In genomic region chr3L:821951-822350, dm6 we compare ENCODE assay signal across 1 fruit fly cellular context.
TF ChIP-seq lines count a peak whose summit lies in the region.

No protein-coding gene starts in this region.

TF ChIP-seq in whole organism, embryonic, 481 proteins besides CTCF, POLR2A, EP300 and RAD21 (continued from another document and continues in another):
- TF ChIP-seq pum (GFP tag; optimal IDR thresholded peaks at IDR 0.05; lab: Kevin White, UChicago): no peak
- TF ChIP-seq CG16815 (GFP tag; optimal IDR thresholded peaks at IDR 0.05; lab: Kevin White, UChicago): peak; percentile 15
- TF ChIP-seq Sry-β (GFP tag; optimal IDR thresholded peaks at IDR 0.05; lab: Kevin White, UChicago): peak; percentile 20
- no peak for TF ChIP-seq CG16779 (GFP tag; IDR thresholded peaks at IDR 0.05; lab: Robert Waterston, UW)
- no peak for TF ChIP-seq CG3838 (GFP tag; optimal IDR thresholded peaks at IDR 0.05; lab: Kevin White, UChicago)
- TF ChIP-seq CG7928 (GFP tag; optimal IDR thresholded peaks at IDR 0.05; lab: Kevin White, UChicago): no peak
- peak; percentile 60 for TF ChIP-seq Spps (tag; optimal IDR thresholded peaks at IDR 0.05; lab: Kevin White, UChicago)
- peak; percentile 73 for TF ChIP-seq Aef1 (GFP tag; IDR thresholded peaks at IDR 0.05; lab: Robert Waterston, UW)
- peak; percentile 73 for TF ChIP-seq H15 (GFP tag; IDR thresholded peaks at IDR 0.05; lab: Robert Waterston, UW)
- peak; percentile 49 for TF ChIP-seq fd64A (GFP tag; optimal IDR thresholded peaks at IDR 0.05; lab: Kevin White, UChicago)
- no peak for TF ChIP-seq Lim3 (GFP tag; IDR thresholded peaks at IDR 0.05; lab: Robert Waterston, UW)
- peak; percentile 31 for TF ChIP-seq dmrt11E (tag; optimal IDR thresholded peaks at IDR 0.05; lab: Kevin White, UChicago)
- TF ChIP-seq CG6272 (GFP tag; IDR thresholded peaks at IDR 0.05; lab: Robert Waterston, UW): 0 out of 2 replicates have a peak, but pooled peaks have one; percentile 23
- TF ChIP-seq CG15601 (tag; optimal IDR thresholded peaks at IDR 0.05; lab: Kevin White, UChicago): peak; percentile 61
- peak; percentile 5 for TF ChIP-seq CG13123 (GFP tag; optimal IDR thresholded peaks at IDR 0.05; lab: Kevin White, UChicago)
- peak; percentile 43; the same call in 1 of the 2 replicates for TF ChIP-seq Atf6 (GFP tag; IDR thresholded peaks at IDR 0.05; lab: Robert Waterston, UW)
- TF ChIP-seq CG31365 (tag; optimal IDR thresholded peaks at IDR 0.05; lab: Kevin White, UChicago): peak; percentile 53
- peak; percentile 2 for TF ChIP-seq CG13775 (GFP tag; optimal IDR thresholded peaks at IDR 0.05; lab: Kevin White, UChicago)
- peak; percentile 84 for TF ChIP-seq tgo (GFP tag; IDR thresholded peaks at IDR 0.05; lab: Robert Waterston, UW)
- TF ChIP-seq dan (GFP tag; IDR thresholded peaks at IDR 0.05; lab: Robert Waterston, UW): peak; percentile 31; the same call in 1 of the 2 replicates
- peak; percentile 62 for TF ChIP-seq lov (optimal IDR thresholded peaks at IDR 0.05; lab: Kevin White, UChicago)
- TF ChIP-seq lov (GFP tag; IDR thresholded peaks at IDR 0.05; lab: Robert Waterston, UW): no peak
- peak; percentile 84 for TF ChIP-seq Sox100B (GFP tag; optimal IDR thresholded peaks at IDR 0.05; lab: Kevin White, UChicago)
- TF ChIP-seq ci (GFP tag; IDR thresholded peaks at IDR 0.05; lab: Robert Waterston, UW): peak; percentile 86
- TF ChIP-seq CG33557 (GFP tag; optimal IDR thresholded peaks at IDR 0.05; lab: Kevin White, UChicago): no peak
- TF ChIP-seq CG17385 (GFP tag; optimal IDR thresholded peaks at IDR 0.05; lab: Kevin White, UChicago): peak; percentile 55
- peak; percentile 79 for TF ChIP-seq CG7839 (tag; optimal IDR thresholded peaks at IDR 0.05; lab: Kevin White, UChicago)
- no peak for TF ChIP-seq Side (GFP tag; optimal IDR thresholded peaks at IDR 0.05; lab: Kevin White, UChicago)
- no peak for TF ChIP-seq Taf1 (GFP tag; IDR thresholded peaks at IDR 0.05; lab: Robert Waterston, UW)
- no peak for TF ChIP-seq CG6791 (GFP tag; IDR thresholded peaks at IDR 0.05; lab: Robert Waterston, UW; ENCODE audit: partially characterized antibody)
- no peak for TF ChIP-seq Sry-δ (GFP tag; optimal IDR thresholded peaks at IDR 0.05; lab: Kevin White, UChicago)
- TF ChIP-seq Atf-2 (GFP tag; optimal IDR thresholded peaks at IDR 0.05; lab: Kevin White, UChicago): no peak
- TF ChIP-seq CG1792 (GFP tag; optimal IDR thresholded peaks at IDR 0.05; lab: Kevin White, UChicago): no peak
- TF ChIP-seq CG8765 (GFP tag; IDR thresholded peaks at IDR 0.05; lab: Robert Waterston, UW): peak; percentile 15; the same call in 1 of the 2 replicates
- TF ChIP-seq ATbp (GFP tag; optimal IDR thresholded peaks at IDR 0.05; lab: Kevin White, UChicago): peak; percentile 79
- peak in 1 of 2 experiments; percentile 51 for TF ChIP-seq Pdp1 (GFP tag; optimal IDR thresholded peaks at IDR 0.05; lab: Kevin White, UChicago)
- no peak for TF ChIP-seq Mad (GFP tag; optimal IDR thresholded peaks at IDR 0.05; lab: Kevin White, UChicago)
- no peak for TF ChIP-seq CG3065 (GFP tag; optimal IDR thresholded peaks at IDR 0.05; lab: Kevin White, UChicago)
- TF ChIP-seq CG31224 (GFP tag; IDR thresholded peaks at IDR 0.05; lab: Robert Waterston, UW): peak; percentile 44; the same call in 1 of the 2 replicates
- peak; percentile 41 for TF ChIP-seq CG6654 (GFP tag; optimal IDR thresholded peaks at IDR 0.05; lab: Kevin White, UChicago)
- no peak for TF ChIP-seq hth (optimal IDR thresholded peaks at IDR 0.05; lab: Kevin White, UChicago)
- no peak for TF ChIP-seq cg (GFP tag; optimal IDR thresholded peaks at IDR 0.05; lab: Kevin White, UChicago)
- peak; percentile 30 for TF ChIP-seq CG8089 (GFP tag; optimal IDR thresholded peaks at IDR 0.05; lab: Kevin White, UChicago)
- peak; percentile 18 for TF ChIP-seq CrebB (tag; optimal IDR thresholded peaks at IDR 0.05; lab: Kevin White, UChicago)
- peak; percentile 72 for TF ChIP-seq CG7556 (GFP tag; optimal IDR thresholded peaks at IDR 0.05; lab: Kevin White, UChicago)
- TF ChIP-seq tna (GFP tag; IDR thresholded peaks at IDR 0.05; lab: Robert Waterston, UW; ENCODE audit: partially characterized antibody): no peak
- TF ChIP-seq CG6254 (GFP tag; optimal IDR thresholded peaks at IDR 0.05; lab: Kevin White, UChicago): peak; percentile 77
- TF ChIP-seq CG6765 (GFP tag; optimal IDR thresholded peaks at IDR 0.05; lab: Kevin White, UChicago): peak; percentile 41
- TF ChIP-seq BtbVII (GFP tag; optimal IDR thresholded peaks at IDR 0.05; lab: Kevin White, UChicago): peak; percentile 68
- TF ChIP-seq B-H1 (GFP tag; IDR thresholded peaks at IDR 0.05; lab: Robert Waterston, UW): peak; percentile 10; the same call in 1 of the 3 replicates
- TF ChIP-seq E2f1 (GFP tag; IDR thresholded peaks at IDR 0.05; lab: Robert Waterston, UW): peak; percentile 68
- TF ChIP-seq ash1 (GFP tag; optimal IDR thresholded peaks at IDR 0.05; lab: Kevin White, UChicago): no peak
- no peak for TF ChIP-seq ftz-f1 (GFP tag; optimal IDR thresholded peaks at IDR 0.05; lab: Kevin White, UChicago)
- TF ChIP-seq CG4404 (GFP tag; IDR thresholded peaks at IDR 0.05; lab: Robert Waterston, UW): peak; percentile 54
- TF ChIP-seq CG10959 (GFP tag; IDR thresholded peaks at IDR 0.05; lab: Robert Waterston, UW): peak; percentile 65; the same call in 1 of the 2 replicates
- peak; percentile 22; the same call in 1 of the 2 replicates for TF ChIP-seq bowl (GFP tag; IDR thresholded peaks at IDR 0.05; lab: Robert Waterston, UW)
- TF ChIP-seq CG9215 (GFP tag; IDR thresholded peaks at IDR 0.05; lab: Robert Waterston, UW): peak; percentile 48; the same call in 1 of the 2 replicates
- TF ChIP-seq CG7786 (GFP tag; optimal IDR thresholded peaks at IDR 0.05; lab: Kevin White, UChicago): no peak
- TF ChIP-seq CG10267 (tag; optimal IDR thresholded peaks at IDR 0.05; lab: Kevin White, UChicago): peak; percentile 59
- TF ChIP-seq Vsx1 (GFP tag; optimal IDR thresholded peaks at IDR 0.05; lab: Kevin White, UChicago): peak; percentile 60
- TF ChIP-seq CG15696 (tag; optimal IDR thresholded peaks at IDR 0.05; lab: Kevin White, UChicago): peak; percentile 68
- TF ChIP-seq CG17829 (tag; optimal IDR thresholded peaks at IDR 0.05; lab: Kevin White, UChicago): peak; percentile 88
- TF ChIP-seq CG14050 (GFP tag; IDR thresholded peaks at IDR 0.05; lab: Robert Waterston, UW): peak; percentile 35; the same call in 1 of the 3 replicates
- TF ChIP-seq bigmax (GFP tag; optimal IDR thresholded peaks at IDR 0.05; lab: Kevin White, UChicago): no peak
- peak; percentile 83 for TF ChIP-seq zfh1 (GFP tag; IDR thresholded peaks at IDR 0.05; lab: Robert Waterston, UW)
- TF ChIP-seq CG7372 (GFP tag; IDR thresholded peaks at IDR 0.05; lab: Robert Waterston, UW): peak; percentile 52; the same call in 1 of the 2 replicates
- TF ChIP-seq CG7357 (GFP tag; IDR thresholded peaks at IDR 0.05; lab: Robert Waterston, UW): peak; percentile 42; the same call in 1 of the 3 replicates
- peak; percentile 65 for TF ChIP-seq nom (GFP tag; optimal IDR thresholded peaks at IDR 0.05; lab: Kevin White, UChicago)
- no peak for TF ChIP-seq CG12236 (GFP tag; optimal IDR thresholded peaks at IDR 0.05; lab: Kevin White, UChicago)
- TF ChIP-seq CG5245 (GFP tag; optimal IDR thresholded peaks at IDR 0.05; lab: Kevin White, UChicago): peak; percentile 50
- peak; percentile 81 for TF ChIP-seq Ada2b (GFP tag; IDR thresholded peaks at IDR 0.05; lab: Robert Waterston, UW)
- TF ChIP-seq zen (tag; optimal IDR thresholded peaks at IDR 0.05; lab: Kevin White, UChicago): peak; percentile 66
- TF ChIP-seq CG1832 (GFP tag; optimal IDR thresholded peaks at IDR 0.05; lab: Kevin White, UChicago): no peak
- TF ChIP-seq CG14710 (tag; optimal IDR thresholded peaks at IDR 0.05; lab: Kevin White, UChicago): peak; percentile 75
- TF ChIP-seq Hey (tag; optimal IDR thresholded peaks at IDR 0.05; lab: Kevin White, UChicago): no peak
- TF ChIP-seq CG12391 (tag; optimal IDR thresholded peaks at IDR 0.05; lab: Kevin White, UChicago): peak; percentile 76
- peak; percentile 88 for TF ChIP-seq CG2712 (tag; optimal IDR thresholded peaks at IDR 0.05; lab: Kevin White, UChicago)
- no peak for TF ChIP-seq sc (optimal IDR thresholded peaks at IDR 0.05; lab: Kevin White, UChicago)
- peak; percentile 26 for TF ChIP-seq sc (GFP tag; optimal IDR thresholded peaks at IDR 0.05; lab: Kevin White, UChicago)
- no peak for TF ChIP-seq nerfin-2 (GFP tag; IDR thresholded peaks at IDR 0.05; lab: Robert Waterston, UW; ENCODE audit: partially characterized antibody)
- no peak for TF ChIP-seq gro (GFP tag; optimal IDR thresholded peaks at IDR 0.05; lab: Kevin White, UChicago)
- peak; percentile 6 for TF ChIP-seq CG30431 (GFP tag; optimal IDR thresholded peaks at IDR 0.05; lab: Kevin White, UChicago)
- TF ChIP-seq CG34224 (GFP tag; IDR thresholded peaks at IDR 0.05; lab: Robert Waterston, UW; ENCODE audit: partially characterized antibody): no peak
- TF ChIP-seq Asciz (GFP tag; optimal IDR thresholded peaks at IDR 0.05; lab: Kevin White, UChicago): peak; percentile 71
- peak; percentile 41 for TF ChIP-seq CG2120 (GFP tag; optimal IDR thresholded peaks at IDR 0.05; lab: Kevin White, UChicago)
- 0 out of 2 replicates have a peak, but pooled peaks have one; percentile 36 for TF ChIP-seq rib (GFP tag; IDR thresholded peaks at IDR 0.05; lab: Robert Waterston, UW)
- TF ChIP-seq hbn (GFP tag; IDR thresholded peaks at IDR 0.05; lab: Robert Waterston, UW; ENCODE audit: partially characterized antibody): no peak
- TF ChIP-seq lola (GFP tag; optimal IDR thresholded peaks at IDR 0.05; lab: Kevin White, UChicago): peak in 1 of 3 experiments; percentile 55
- no peak for TF ChIP-seq Tbp (GFP tag; optimal IDR thresholded peaks at IDR 0.05; lab: Kevin White, UChicago)
- peak; percentile 66 for TF ChIP-seq CG10654 (GFP tag; optimal IDR thresholded peaks at IDR 0.05; lab: Kevin White, UChicago)
- TF ChIP-seq NFAT (GFP tag; IDR thresholded peaks at IDR 0.05; lab: Robert Waterston, UW): no peak
- TF ChIP-seq Ets97D (GFP tag; optimal IDR thresholded peaks at IDR 0.05; lab: Kevin White, UChicago): no peak
- TF ChIP-seq ap (GFP tag; IDR thresholded peaks at IDR 0.05; lab: Robert Waterston, UW): peak; percentile 51
- TF ChIP-seq klu (GFP tag; IDR thresholded peaks at IDR 0.05; lab: Robert Waterston, UW): peak; percentile 43; the same call in 1 of the 2 replicates
- peak; percentile 10 for TF ChIP-seq CG6854 (GFP tag; optimal IDR thresholded peaks at IDR 0.05; lab: Kevin White, UChicago)
- no peak for TF ChIP-seq fu2 (GFP tag; optimal IDR thresholded peaks at IDR 0.05; lab: Kevin White, UChicago)
- no peak for TF ChIP-seq mirr (GFP tag; optimal IDR thresholded peaks at IDR 0.05; lab: Kevin White, UChicago)
- TF ChIP-seq eve (GFP tag; optimal IDR thresholded peaks at IDR 0.05; lab: Kevin White, UChicago): no peak
- peak; percentile 54 for TF ChIP-seq CG8290 (GFP tag; optimal IDR thresholded peaks at IDR 0.05; lab: Kevin White, UChicago)
- TF ChIP-seq CG8290 (tag; optimal IDR thresholded peaks at IDR 0.05; lab: Kevin White, UChicago): peak in 1 of 2 experiments; percentile 69
- TF ChIP-seq Nf-YC (tag; optimal IDR thresholded peaks at IDR 0.05; lab: Kevin White, UChicago): peak; percentile 35
- TF ChIP-seq CG10565 (GFP tag; optimal IDR thresholded peaks at IDR 0.05; lab: Kevin White, UChicago): no peak
- TF ChIP-seq HLHmδ (GFP tag; optimal IDR thresholded peaks at IDR 0.05; lab: Kevin White, UChicago): peak; percentile 21
- no peak for TF ChIP-seq corto (GFP tag; optimal IDR thresholded peaks at IDR 0.05; lab: Kevin White, UChicago)
- no peak for TF ChIP-seq jigr1 (GFP tag; IDR thresholded peaks at IDR 0.05; lab: Robert Waterston, UW)
- TF ChIP-seq Xrp1 (GFP tag; IDR thresholded peaks at IDR 0.05; lab: Robert Waterston, UW): peak; percentile 82
- TF ChIP-seq CG15269 (tag; optimal IDR thresholded peaks at IDR 0.05; lab: Kevin White, UChicago): peak; percentile 73
- no peak for TF ChIP-seq Sin3A (optimal IDR thresholded peaks at IDR 0.05; lab: Kevin White, UChicago)
- peak; percentile 27 for TF ChIP-seq en (GFP tag; optimal IDR thresholded peaks at IDR 0.05; lab: Kevin White, UChicago)
- peak; percentile 10 for TF ChIP-seq CG2116 (GFP tag; optimal IDR thresholded peaks at IDR 0.05; lab: Kevin White, UChicago)
- peak; percentile 82 for TF ChIP-seq unpg (GFP tag; optimal IDR thresholded peaks at IDR 0.05; lab: Kevin White, UChicago)
- TF ChIP-seq YL-1 (GFP tag; optimal IDR thresholded peaks at IDR 0.05; lab: Kevin White, UChicago): no peak
- peak; percentile 68 for TF ChIP-seq CG10209 (GFP tag; optimal IDR thresholded peaks at IDR 0.05; lab: Kevin White, UChicago)
- peak; percentile 84 for TF ChIP-seq phol (tag; optimal IDR thresholded peaks at IDR 0.05; lab: Kevin White, UChicago)
- no peak for TF ChIP-seq CG16863 (GFP tag; optimal IDR thresholded peaks at IDR 0.05; lab: Kevin White, UChicago)
- peak; percentile 56 for TF ChIP-seq CG4707 (GFP tag; optimal IDR thresholded peaks at IDR 0.05; lab: Kevin White, UChicago)
- peak; percentile 39 for TF ChIP-seq CG1529 (GFP tag; optimal IDR thresholded peaks at IDR 0.05; lab: Kevin White, UChicago)
- peak; percentile 48 for TF ChIP-seq CG18619 (GFP tag; optimal IDR thresholded peaks at IDR 0.05; lab: Kevin White, UChicago)
- peak; percentile 48 for TF ChIP-seq CG12104 (GFP tag; optimal IDR thresholded peaks at IDR 0.05; lab: Kevin White, UChicago)
- TF ChIP-seq CG13296 (GFP tag; optimal IDR thresholded peaks at IDR 0.05; lab: Kevin White, UChicago): peak; percentile 70
- peak; percentile 44 for TF ChIP-seq CG10431 (GFP tag; optimal IDR thresholded peaks at IDR 0.05; lab: Kevin White, UChicago)
- TF ChIP-seq CG34422 (GFP tag; IDR thresholded peaks at IDR 0.05; lab: Robert Waterston, UW): peak; percentile 60; the same call in 1 of the 3 replicates
- TF ChIP-seq croc (GFP tag; conservative IDR thresholded peaks at IDR 0.05; lab: Robert Waterston, UW): peak; percentile 35; the same call in 1 of the 3 replicates
- peak; percentile 68 for TF ChIP-seq CG11696 (GFP tag; IDR thresholded peaks at IDR 0.05; lab: Robert Waterston, UW)
- TF ChIP-seq Ets65A (GFP tag; lab: Kevin White, UChicago): no peak
- peak; percentile 55 for TF ChIP-seq lilli (GFP tag; optimal IDR thresholded peaks at IDR 0.05; lab: Kevin White, UChicago)
- peak; percentile 45; the same call in 1 of the 2 replicates for TF ChIP-seq CG14014 (GFP tag; IDR thresholded peaks at IDR 0.05; lab: Robert Waterston, UW)
- TF ChIP-seq CoRest (tag; optimal IDR thresholded peaks at IDR 0.05; lab: Kevin White, UChicago): peak; percentile 61
- TF ChIP-seq pb (GFP tag; optimal IDR thresholded peaks at IDR 0.05; lab: Kevin White, UChicago): no peak
- TF ChIP-seq GATAe (GFP tag; conservative IDR thresholded peaks at IDR 0.05; lab: Robert Waterston, UW): no peak
- no peak for TF ChIP-seq CG16813 (GFP tag; IDR thresholded peaks at IDR 0.05; lab: Robert Waterston, UW; ENCODE audit: partially characterized antibody)
